Worm (Caenorhabditis elegans) whole organism, young adult: ENCODE results near the gene trmt-10C.2.

Source experiments
- B0019.2 ChIP-seq: fragments of 200-800 bp; sonication (Bioruptor generic); conservative IDR thresholded peaks from 2 replicates; pipeline ENCODE4 v1.3.6; 2022; ENCODE audit warnings: missing genetic modification reagents, missing genetic modification characterization, missing compliant biosample characterization
- B0261.1 ChIP-seq: sonication (generic microtip); optimal IDR thresholded peaks from 2 replicates; lab custom pipeline; 2016; ENCODE audit warnings: mild to moderate bottlenecking, missing genetic modification characterization, moderate library complexity, missing compliant biosample characterization
- C06A6.2 ChIP-seq: fragments of 200-800 bp; sonication (Bioruptor generic); conservative IDR thresholded peaks from 2 replicates; pipeline ENCODE4 v1.3.6; 2022; ENCODE audit warnings: missing genetic modification characterization, missing compliant biosample characterization
- F10E7.11 ChIP-seq: sonication (generic microtip); optimal IDR thresholded peaks from 2 replicates; lab custom pipeline; 2017; ENCODE audit warnings: mild to moderate bottlenecking, missing genetic modification characterization, moderate library complexity, missing compliant biosample characterization
- F33H1.4 ChIP-seq: fragments of 200-800 bp; sonication (Bioruptor generic); IDR thresholded peaks from 2 replicates; pipeline ENCODE4 v1.3.6; 2022; ENCODE audit warnings: missing genetic modification reagents, missing genetic modification characterization, missing compliant biosample characterization
- F37B4.10 ChIP-seq: fragments of 200-800 bp; sonication (Bioruptor generic); IDR thresholded peaks from 2 replicates; pipeline ENCODE4 v1.3.6; 2022; ENCODE audit warnings: missing genetic modification characterization, missing compliant biosample characterization
- F49E8.2 ChIP-seq: sonication (generic microtip); optimal IDR thresholded peaks from 3 replicates; lab custom pipeline; 2017; ENCODE audit warnings: missing genetic modification characterization, mild to moderate bottlenecking, missing compliant biosample characterization, antibody characterized with exemption, moderate library complexity; ENCODE audit not compliant: insufficient read depth
- F57C9.4 ChIP-seq: sonication (generic microtip); optimal IDR thresholded peaks from 2 replicates; lab custom pipeline; 2017; ENCODE audit warnings: mild to moderate bottlenecking, missing genetic modification characterization, missing compliant biosample characterization
- K11D2.4 ChIP-seq: fragments of 200-800 bp; sonication (Bioruptor generic); IDR thresholded peaks from 2 replicates; pipeline ENCODE4 v1.3.6; 2022; ENCODE audit warnings: missing genetic modification reagents, missing genetic modification characterization, missing compliant biosample characterization
- K12H6.12 ChIP-seq: fragments of 200-800 bp; sonication (Bioruptor generic); optimal IDR thresholded peaks from 2 replicates; lab custom pipeline; 2018; ENCODE audit warnings: mild to moderate bottlenecking, missing genetic modification characterization, missing compliant biosample characterization
- T07F8.4 ChIP-seq: sonication (generic microtip); optimal IDR thresholded peaks from 2 replicates; lab custom pipeline; 2016; ENCODE audit warnings: mild to moderate bottlenecking, missing genetic modification characterization, moderate library complexity, missing compliant biosample characterization
- Y53F4B.3 ChIP-seq: fragments of 200-800 bp; sonication (Bioruptor generic); IDR thresholded peaks from 2 replicates; pipeline ENCODE4 v1.3.6; 2022; ENCODE audit warnings: missing genetic modification reagents, missing genetic modification characterization, missing compliant biosample characterization
- Y53G8AR.9 ChIP-seq: fragments of 200-800 bp; sonication (Bioruptor generic); conservative IDR thresholded peaks from 2 replicates; pipeline ENCODE4 v1.3.6; 2022; ENCODE audit warnings: missing genetic modification reagents, missing genetic modification characterization, missing compliant biosample characterization
- Y56A3A.18 ChIP-seq: fragments of 200-800 bp; sonication (Bioruptor generic); IDR thresholded peaks from 2 replicates; pipeline ENCODE4 v1.3.6; 2022; ENCODE audit warnings: missing genetic modification reagents, missing genetic modification characterization, missing compliant biosample characterization
- ZK185.1 ChIP-seq: sonication (generic microtip); optimal IDR thresholded peaks from 2 replicates; lab custom pipeline; 2016; ENCODE audit warnings: mild to moderate bottlenecking, missing genetic modification characterization, missing compliant biosample characterization; ENCODE audit not compliant: poor library complexity, severe bottlenecking
- ama-1 ChIP-seq, 3 experiments: fragments of 150-350 bp in 1 of 3; sonication (generic microtip) in 2 of 3; optimal IDR thresholded peaks; 2 replicates each; lab custom pipeline; 2014 to 2018; ENCODE audit warnings: missing biosample characterization in 2 of 3, missing genetic modification characterization in 2 of 3, missing genetic modification reagents in 2 of 3
- atf-7 ChIP-seq: sonication (generic microtip); optimal IDR thresholded peaks from 2 replicates; lab custom pipeline; 2017; ENCODE audit warnings: mild to moderate bottlenecking, missing genetic modification characterization, missing compliant biosample characterization
- cebp-1 ChIP-seq, 2 experiments: fragments of 200-800 bp in 1 of 2; sonication (Bioruptor generic) in 1 of 2; sonication (generic microtip) in 1 of 2; IDR thresholded peaks in 1 of 2; optimal IDR thresholded peaks in 1 of 2; 2 replicates each; pipeline versions ENCODE4 v1.3.6 to Lab custom; 2017 to 2022; ENCODE audit warnings: missing compliant biosample characterization in 2 of 2, missing genetic modification characterization in 2 of 2, mild to moderate bottlenecking in 1 of 2, missing genetic modification reagents in 1 of 2, moderate library complexity in 1 of 2
- ceh-27 ChIP-seq: fragments of 200-800 bp; sonication (Bioruptor generic); optimal IDR thresholded peaks from 2 replicates; lab custom pipeline; 2018; ENCODE audit warnings: mild to moderate bottlenecking, missing genetic modification characterization, moderate library complexity, missing compliant biosample characterization
- ceh-40 ChIP-seq: fragments of 200-800 bp; sonication (Bioruptor generic); IDR thresholded peaks from 2 replicates; pipeline ENCODE4 v1.3.6; 2022; ENCODE audit warnings: missing genetic modification characterization, missing compliant biosample characterization
- ceh-79 ChIP-seq: sonication (generic microtip); optimal IDR thresholded peaks from 2 replicates; lab custom pipeline; 2017; ENCODE audit warnings: mild to moderate bottlenecking, missing genetic modification characterization, missing compliant biosample characterization
- chd-7 ChIP-seq: sonication (generic microtip); optimal IDR thresholded peaks from 2 replicates; lab custom pipeline; 2016; ENCODE audit warnings: mild to moderate bottlenecking, missing genetic modification characterization, moderate library complexity, missing compliant biosample characterization
- dpff-1 ChIP-seq: sonication (generic microtip); optimal IDR thresholded peaks from 2 replicates; lab custom pipeline; 2017; ENCODE audit warnings: mild to moderate bottlenecking, missing genetic modification characterization, missing compliant biosample characterization
- efl-1 ChIP-seq: fragments of 150-350 bp; optimal IDR thresholded peaks from 2 replicates; lab custom pipeline; 2014; ENCODE audit warnings: missing biosample characterization, missing genetic modification reagents, missing genetic modification characterization
- egl-44 ChIP-seq: fragments of 200-800 bp; sonication (Bioruptor generic); IDR thresholded peaks from 2 replicates; pipeline ENCODE4 v1.3.6; 2022; ENCODE audit warnings: missing genetic modification reagents, missing genetic modification characterization, missing compliant biosample characterization
- ekl-4 ChIP-seq: fragments of 200-800 bp; sonication (Bioruptor generic); IDR thresholded peaks from 2 replicates; pipeline ENCODE4 v1.3.6; 2022; ENCODE audit warnings: missing genetic modification reagents, missing genetic modification characterization, missing compliant biosample characterization
- fkh-3 ChIP-seq: sonication (generic microtip); optimal IDR thresholded peaks from 2 replicates; lab custom pipeline; 2016; ENCODE audit warnings: mild to moderate bottlenecking, missing genetic modification characterization, missing compliant biosample characterization
- hlh-12 ChIP-seq: sonication (generic microtip); optimal IDR thresholded peaks from 2 replicates; lab custom pipeline; 2016; ENCODE audit warnings: missing genetic modification characterization, missing compliant biosample characterization
- hrde-1 ChIP-seq: sonication (generic microtip); optimal IDR thresholded peaks from 2 replicates; lab custom pipeline; 2016; ENCODE audit warnings: missing genetic modification characterization, mild to moderate bottlenecking, missing compliant biosample characterization, moderate library complexity, missing genotype, missing genetic modification reagents, borderline replicate concordance
- hsf-1 ChIP-seq: fragments of 200-800 bp; sonication (Bioruptor generic); IDR thresholded peaks from 2 replicates; pipeline ENCODE4 v1.3.6; 2022; ENCODE audit warnings: missing genetic modification reagents, missing genetic modification characterization, missing compliant biosample characterization
- lin-54 ChIP-seq: fragments of 200-800 bp; sonication (Bioruptor generic); optimal IDR thresholded peaks from 2 replicates; lab custom pipeline; 2018; ENCODE audit warnings: mild to moderate bottlenecking, missing genetic modification characterization, missing compliant biosample characterization
- madf-6 ChIP-seq: fragments of 200-800 bp; sonication (Bioruptor generic); IDR thresholded peaks from 2 replicates; pipeline ENCODE4 v1.3.6; 2022; ENCODE audit warnings: missing genetic modification reagents, missing genetic modification characterization, missing compliant biosample characterization
- nhr-27 ChIP-seq: fragments of 200-800 bp; sonication (Bioruptor generic); optimal IDR thresholded peaks from 2 replicates; lab custom pipeline; 2018; ENCODE audit warnings: mild to moderate bottlenecking, missing genetic modification characterization, moderate library complexity, missing compliant biosample characterization
- nhr-90 ChIP-seq: sonication (generic microtip); optimal IDR thresholded peaks from 2 replicates; lab custom pipeline; 2016; ENCODE audit warnings: missing genotype, mild to moderate bottlenecking, missing genetic modification characterization, missing compliant biosample characterization
- pbrm-1 ChIP-seq: fragments of 200-800 bp; sonication (Bioruptor generic); IDR thresholded peaks from 2 replicates; pipeline ENCODE4 v1.3.6; 2022; ENCODE audit warnings: missing genetic modification reagents, missing genetic modification characterization, missing compliant biosample characterization
- pha-4 ChIP-seq: fragments of 150-350 bp; sonication (generic microtip); optimal IDR thresholded peaks from 2 replicates; lab custom pipeline; 2014; ENCODE audit warnings: missing biosample characterization, missing genetic modification reagents, missing genetic modification characterization
- rpc-1 ChIP-seq, 2 experiments: fragments of 150-350 bp in 1 of 2; sonication (generic microtip) in 1 of 2; optimal IDR thresholded peaks; 2 replicates each; lab custom pipeline; 2014 to 2018; ENCODE audit warnings: missing biosample characterization in 1 of 2, missing genetic modification characterization in 1 of 2, missing genetic modification reagents in 1 of 2, missing genotype in 1 of 2
- sdz-38 ChIP-seq: sonication (generic microtip); optimal IDR thresholded peaks from 2 replicates; lab custom pipeline; 2016; ENCODE audit warnings: missing genotype, missing genetic modification characterization, missing compliant biosample characterization
- snpc-1.3 ChIP-seq: sonication (generic microtip); optimal IDR thresholded peaks from 2 replicates; lab custom pipeline; 2017; ENCODE audit warnings: missing genetic modification characterization, mild to moderate bottlenecking, missing compliant biosample characterization, antibody characterized with exemption, moderate library complexity, missing genotype, missing genetic modification reagents; ENCODE audit not compliant: insufficient read depth
- snpc-4 ChIP-seq, 5 experiments: fragments of 150-350 bp in 1 of 5; sonication (generic microtip) in 4 of 5; optimal IDR thresholded peaks; 2 replicates each; lab custom pipeline; 2014 to 2018; ENCODE audit warnings: missing genetic modification characterization in 5 of 5, missing biosample characterization in 3 of 5, antibody characterized with exemption in 2 of 5, mild to moderate bottlenecking in 2 of 5, missing compliant biosample characterization in 2 of 5, missing genotype in 2 of 5, moderate library complexity in 2 of 5, missing genetic modification reagents in 1 of 5
- somi-1 ChIP-seq: fragments of 200-800 bp; sonication (Bioruptor generic); optimal IDR thresholded peaks from 2 replicates; lab custom pipeline; 2018; ENCODE audit warnings: mild to moderate bottlenecking, missing genetic modification characterization, missing compliant biosample characterization
- tbp1 ChIP-seq: fragments of 200-800 bp; sonication (Bioruptor generic); optimal IDR thresholded peaks from 2 replicates; lab custom pipeline; 2018; ENCODE audit warnings: mild to moderate bottlenecking, missing genetic modification characterization, missing compliant biosample characterization
- xnd-1 ChIP-seq: sonication (generic microtip); optimal IDR thresholded peaks from 2 replicates; lab custom pipeline; 2016; ENCODE audit warnings: missing genotype, missing genetic modification reagents, missing genetic modification characterization, missing compliant biosample characterization
- zfh-2 ChIP-seq: fragments of 200-800 bp; sonication (Bioruptor generic); conservative IDR thresholded peaks from 2 replicates; pipeline ENCODE4 v1.3.6; 2022; ENCODE audit warnings: missing genetic modification reagents, missing genetic modification characterization, missing compliant biosample characterization
- ztf-18 ChIP-seq: sonication (generic microtip); optimal IDR thresholded peaks from 2 replicates; lab custom pipeline; 2016; ENCODE audit warnings: missing genotype, mild to moderate bottlenecking, missing genetic modification characterization, missing compliant biosample characterization

Gene trmt-10C.2

DNA sequence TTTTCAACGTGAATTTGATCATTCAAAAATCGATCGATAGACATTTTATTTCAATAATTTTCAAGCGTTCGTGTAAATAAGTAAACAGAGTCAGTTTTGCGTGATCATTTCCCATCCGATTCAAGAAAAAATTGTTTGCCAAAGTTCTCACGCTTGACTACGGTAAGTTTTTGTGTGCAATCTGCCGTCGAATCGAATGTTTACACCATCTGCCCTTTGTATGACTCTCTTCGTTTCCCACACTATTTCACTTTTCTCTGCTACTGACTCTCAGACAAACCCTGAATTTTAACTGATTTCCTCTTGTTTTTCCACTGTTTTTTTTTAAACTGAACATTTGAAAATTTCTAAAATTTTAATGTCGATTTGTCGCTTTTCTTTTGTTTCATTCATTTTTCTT, 1.3 kb upstream of the trmt-10C.2 start (continued):
- peak; percentile 57 for TF ChIP-seq B0019.2

DNA sequence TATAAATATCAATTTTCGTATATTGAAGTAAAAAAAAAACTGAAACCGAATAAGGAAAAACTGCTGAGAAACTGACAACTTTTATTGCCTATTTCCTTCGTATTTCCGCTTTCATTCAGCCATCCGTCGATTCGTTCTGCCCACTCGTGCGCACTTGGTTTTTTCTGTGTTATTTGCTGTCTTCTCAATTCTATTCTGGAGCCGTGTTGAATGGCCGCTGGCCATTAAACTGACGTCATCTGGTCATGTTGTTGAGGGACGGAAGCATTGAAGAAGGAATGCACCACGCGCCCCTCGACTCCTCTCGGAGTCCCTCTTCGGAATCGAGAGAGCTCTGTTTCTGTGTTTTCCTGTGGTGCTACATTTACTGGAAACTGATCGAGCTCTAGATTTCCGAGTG, 2.5 kb downstream of the trmt-10C.2 start:
- TF ChIP-seq hrde-1 (no peak), T07F8.4 (no peak), nhr-27 (tag; lab: Kevin White, UChicago) (no peak), ceh-27 (GFP tag; lab: Kevin White, UChicago) (peak; percentile 57), atf-7 (tag; lab: Kevin White, UChicago) (peak; percentile 75), ceh-79 (no peak), chd-7 (tag; lab: Kevin White, UChicago) (peak; percentile 52), F10E7.11 (tag; lab: Kevin White, UChicago) (peak; percentile 27), tbp1 (no peak), ama-1 (optimal IDR thresholded peaks at IDR 0.05; lab: Kevin White, UChicago) (no peak), ama-1 (GFP tag; optimal IDR thresholded peaks at IDR 0.05; lab: Kevin White, UChicago) (no peak), pha-4 (tag; lab: Kevin White, UChicago) (no peak), Y56A3A.18 (GFP tag; lab: Robert Waterston, UW) (no peak), F49E8.2 (tag; lab: Kevin White, UChicago) (no peak), dpff-1 (tag; lab: Kevin White, UChicago) (no peak), K11D2.4 (no peak), Y53F4B.3 (GFP tag; lab: Robert Waterston, UW) (no peak), ZK185.1 (tag; lab: Kevin White, UChicago) (no peak), B0261.1 (tag; lab: Kevin White, UChicago) (no peak), efl-1 (no peak), somi-1 (GFP tag; lab: Kevin White, UChicago) (no peak), fkh-3 (no peak), ekl-4 (GFP tag; lab: Robert Waterston, UW) (no peak), sdz-38 (tag; lab: Kevin White, UChicago) (no peak), zfh-2 (GFP tag; lab: Robert Waterston, UW) (peak; percentile 42; the same call in 1 of the 2 replicates), hlh-12 (no peak), ztf-18 (no peak), madf-6 (GFP tag; lab: Robert Waterston, UW) (peak; percentile 34; the same call in 1 of the 2 replicates), pbrm-1 (0 out of 2 replicates have a peak, but pooled peaks have one; percentile 15), C06A6.2 (no peak), nhr-90 (tag; lab: Kevin White, UChicago) (no peak), Y53G8AR.9 (GFP tag; lab: Robert Waterston, UW) (no peak), F33H1.4 (GFP tag; lab: Robert Waterston, UW) (no peak), ceh-40 (GFP tag; lab: Robert Waterston, UW) (no peak), snpc-1.3 (tag; lab: Kevin White, UChicago) (no peak), K12H6.12 (no peak), rpc-1 (optimal IDR thresholded peaks at IDR 0.05; lab: Kevin White, UChicago) (no peak), rpc-1 (tag; optimal IDR thresholded peaks at IDR 0.05; lab: Kevin White, UChicago) (no peak), hsf-1 (0 out of 2 replicates have a peak, but pooled peaks have one; percentile 38), lin-54 (GFP tag; lab: Kevin White, UChicago) (no peak), snpc-4 (GFP tag; optimal IDR thresholded peaks at IDR 0.05; lab: Kevin White, UChicago) (no peak), snpc-4 (tag; optimal IDR thresholded peaks at IDR 0.05; lab: Kevin White, UChicago) (no peak), cebp-1 (GFP tag; IDR thresholded peaks at IDR 0.05; lab: Robert Waterston, UW) (no peak), cebp-1 (tag; optimal IDR thresholded peaks at IDR 0.05; lab: Kevin White, UChicago) (peak; percentile 30), F57C9.4 (tag; lab: Kevin White, UChicago) (no peak), egl-44 (GFP tag; lab: Robert Waterston, UW) (no peak), F37B4.10 (GFP tag; lab: Robert Waterston, UW) (no peak), xnd-1 (tag; lab: Kevin White, UChicago) (no peak)
